Worm (Caenorhabditis elegans) whole organism, L4/young adult: ENCODE results near the gene col-99.

ENCODE experiments used
- W03F9.2 ChIP-seq: fragments of 150-350 bp; optimal IDR thresholded peaks from 2 replicates; lab custom pipeline; 2014; ENCODE audit warnings: missing biosample characterization, missing genetic modification characterization
- dao-5 ChIP-seq: sonication (generic microtip); optimal IDR thresholded peaks from 2 replicates; lab custom pipeline; 2016; ENCODE audit warnings: missing genotype, missing genetic modification characterization, moderate library complexity, missing compliant biosample characterization
- him-1 ChIP-seq: sonication (generic microtip); optimal IDR thresholded peaks from 2 replicates; lab custom pipeline; 2016; ENCODE audit warnings: missing genotype, missing genetic modification reagents, missing genetic modification characterization, missing compliant biosample characterization

ce11 chrIV:141022-141421 lies 6.7 kb downstream of the col-99 start:
- no peak for TF ChIP-seq W03F9.2 (tag; lab: Kevin White, UChicago)
- no peak for TF ChIP-seq him-1 (tag; lab: Kevin White, UChicago)
- no peak for TF ChIP-seq dao-5 (tag; lab: Kevin White, UChicago)
